Fruit fly (Drosophila melanogaster) whole organism, wandering third instar larva: Measurements from ENCODE around the gene galla-2.

Experiments used
- Abd-B ChIP-seq: fragments of >200 bp; optimal IDR thresholded peaks from 2 replicates; lab custom pipeline; 2017; ENCODE audit warnings: missing biosample characterization, missing genetic modification characterization
- CG32264 ChIP-seq: fragments of 200-800 bp; sonication (Bioruptor generic); optimal IDR thresholded peaks from 2 replicates; lab custom pipeline; 2016; ENCODE audit warnings: missing biosample characterization, missing genetic modification characterization
- CG9705 ChIP-seq: fragments of 200-800 bp; sonication (Bioruptor generic); optimal IDR thresholded peaks from 2 replicates; lab custom pipeline; 2018; ENCODE audit warnings: missing biosample characterization, mild to moderate bottlenecking, missing genetic modification characterization
- CrebA ChIP-seq: fragments of 200-800 bp; sonication (Bioruptor generic); optimal IDR thresholded peaks from 2 replicates; lab custom pipeline; 2016; ENCODE audit warnings: missing biosample characterization, mild to moderate bottlenecking, missing genetic modification characterization, borderline replicate concordance
- Dfd ChIP-seq: fragments of >200 bp; optimal IDR thresholded peaks from 2 replicates; lab custom pipeline; 2017; ENCODE audit warnings: missing biosample characterization, missing genetic modification characterization
- Dif ChIP-seq: fragments of 200-275, 200-300 bp; sonication (Bioruptor generic); optimal IDR thresholded peaks from 2 replicates; lab custom pipeline; 2018; ENCODE audit warnings: missing biosample characterization, missing genetic modification characterization; ENCODE audit not compliant: partially characterized antibody
- GATAd ChIP-seq: sonication (Bioruptor generic); optimal IDR thresholded peaks from 2 replicates; lab custom pipeline; 2016; ENCODE audit warnings: missing biosample characterization, missing genetic modification characterization
- HLH106 ChIP-seq: fragments of 200-800 bp; optimal IDR thresholded peaks from 3 replicates; lab custom pipeline; 2019; ENCODE audit warnings: missing biosample characterization, mild to moderate bottlenecking, missing genetic modification characterization, moderate library complexity
- Hnf4 ChIP-seq: fragments of 200-800 bp; sonication (Bioruptor generic); optimal IDR thresholded peaks from 2 replicates; lab custom pipeline; 2016; ENCODE audit warnings: missing biosample characterization, mild to moderate bottlenecking, missing genetic modification characterization
- Hr78 ChIP-seq: fragments of >200 bp; optimal IDR thresholded peaks from 2 replicates; lab custom pipeline; 2017; ENCODE audit warnings: missing biosample characterization, missing genetic modification characterization
- Hr83 ChIP-seq: fragments of 200-300 bp; sonication (Bioruptor generic); optimal IDR thresholded peaks from 2 replicates; lab custom pipeline; 2016; ENCODE audit warnings: missing biosample characterization, mild to moderate bottlenecking, missing genetic modification characterization, moderate library complexity; ENCODE audit not compliant: poor library complexity, severe bottlenecking
- Jra ChIP-seq: sonication (Bioruptor generic); optimal IDR thresholded peaks from 2 replicates; lab custom pipeline; 2016; ENCODE audit warnings: missing biosample characterization, missing genetic modification characterization
- Mio ChIP-seq: sonication (Bioruptor generic); optimal IDR thresholded peaks from 2 replicates; lab custom pipeline; 2016; ENCODE audit warnings: missing biosample characterization, missing genetic modification characterization
- Myc ChIP-seq: fragments of >200 bp; optimal IDR thresholded peaks from 2 replicates; lab custom pipeline; 2017
- N ChIP-seq: fragments of >200 bp; optimal IDR thresholded peaks from 2 replicates; lab custom pipeline; 2018; ENCODE audit warnings: missing biosample characterization, missing external identifiers, missing genetic modification characterization
- OdsH ChIP-seq: fragments of 200-800 bp; sonication (Bioruptor generic); optimal IDR thresholded peaks from 2 replicates; lab custom pipeline; 2016; ENCODE audit warnings: missing biosample characterization, mild to moderate bottlenecking, missing genetic modification characterization
- Rel ChIP-seq, 2 experiments: fragments of 200-800 bp; sonication (Bioruptor generic) in 1 of 2; optimal IDR thresholded peaks; 2 replicates in 1 of 2; 3 replicates in 1 of 2; lab custom pipeline; 2016 to 2019; ENCODE audit warnings: mild to moderate bottlenecking in 2 of 2, missing biosample characterization in 2 of 2, missing genetic modification characterization in 2 of 2, moderate library complexity in 1 of 2
- Sp1 ChIP-seq: fragments of 200-800 bp; sonication (Bioruptor generic); optimal IDR thresholded peaks from 3 replicates; lab custom pipeline; 2019; ENCODE audit warnings: missing biosample characterization, mild to moderate bottlenecking, missing genetic modification characterization, moderate library complexity
- Vsx2 ChIP-seq: fragments of 200-300, 225-300 bp; sonication (Bioruptor generic); optimal IDR thresholded peaks from 2 replicates; lab custom pipeline; 2018; ENCODE audit warnings: missing biosample characterization, missing genetic modification characterization; ENCODE audit not compliant: partially characterized antibody
- br ChIP-seq: fragments of 200-800 bp; sonication (Bioruptor generic); optimal IDR thresholded peaks from 2 replicates; lab custom pipeline; 2016; ENCODE audit warnings: missing biosample characterization, missing genetic modification characterization
- brk ChIP-seq: fragments of 200-800 bp; sonication (Bioruptor generic); optimal IDR thresholded peaks from 2 replicates; lab custom pipeline; 2016; ENCODE audit warnings: missing biosample characterization, mild to moderate bottlenecking, missing genetic modification characterization
- dl ChIP-seq, 2 experiments: fragments of 175-275, 200-275 bp in 1 of 2; fragments of 200-275 bp in 1 of 2; sonication (Bioruptor generic); optimal IDR thresholded peaks; lab custom pipeline; 2018; ENCODE audit warnings: mild to moderate bottlenecking in 2 of 2, missing biosample characterization in 2 of 2, missing genetic modification characterization in 2 of 2, moderate library complexity in 2 of 2; ENCODE audit not compliant: partially characterized antibody in 2 of 2, insufficient read depth in 1 of 2
- dmrt93B ChIP-seq: fragments of 200-800 bp; sonication (Bioruptor generic); optimal IDR thresholded peaks from 2 replicates; lab custom pipeline; 2018; ENCODE audit warnings: missing biosample characterization, mild to moderate bottlenecking, missing genetic modification characterization
- ey ChIP-seq: fragments of 200-800 bp; sonication (Bioruptor generic); optimal IDR thresholded peaks from 2 replicates; lab custom pipeline; 2016; ENCODE audit warnings: missing biosample characterization, missing genetic modification characterization
- foxo ChIP-seq, 2 experiments: fragments of 200-800 bp; sonication (Bioruptor generic); optimal IDR thresholded peaks; 2 replicates in 1 of 2; 3 replicates in 1 of 2; lab custom pipeline; 2016 to 2017; ENCODE audit warnings: missing biosample characterization in 2 of 2, missing genetic modification characterization in 2 of 2
- fru ChIP-seq: fragments of 200-800 bp; sonication (Bioruptor generic); optimal IDR thresholded peaks from 3 replicates; lab custom pipeline; 2016; ENCODE audit warnings: missing biosample characterization, mild to moderate bottlenecking, missing genetic modification characterization
- h ChIP-seq: fragments of 200-800 bp; sonication (Bioruptor generic); optimal IDR thresholded peaks from 3 replicates; lab custom pipeline; 2016; ENCODE audit warnings: missing biosample characterization, mild to moderate bottlenecking, missing genetic modification characterization
- lola ChIP-seq: fragments of >200 bp; optimal IDR thresholded peaks from 2 replicates; lab custom pipeline; 2017; ENCODE audit warnings: missing biosample characterization, missing genetic modification characterization
- pan ChIP-seq: fragments of >200 bp; optimal IDR thresholded peaks from 2 replicates; lab custom pipeline; 2017
- psq ChIP-seq: fragments of 200-800 bp; sonication (Bioruptor generic); optimal IDR thresholded peaks from 3 replicates; lab custom pipeline; 2017; ENCODE audit warnings: missing biosample characterization, mild to moderate bottlenecking, missing genetic modification characterization, moderate library complexity
- rgr ChIP-seq: fragments of 200-800 bp; sonication (Bioruptor generic); optimal IDR thresholded peaks from 3 replicates; lab custom pipeline; 2016; ENCODE audit warnings: missing biosample characterization, mild to moderate bottlenecking, missing genetic modification characterization
- sage ChIP-seq: fragments of 200-800 bp; sonication (Bioruptor generic); optimal IDR thresholded peaks from 2 replicates; lab custom pipeline; 2016; ENCODE audit warnings: missing biosample characterization, mild to moderate bottlenecking, missing genetic modification characterization
- sv ChIP-seq: fragments of 200-800 bp; sonication (Bioruptor generic); optimal IDR thresholded peaks from 3 replicates; lab custom pipeline; 2016; ENCODE audit warnings: missing biosample characterization, missing genetic modification characterization
- tai ChIP-seq: sonication (Bioruptor generic); optimal IDR thresholded peaks from 2 replicates; lab custom pipeline; 2016; ENCODE audit warnings: missing biosample characterization, missing genetic modification characterization
- usp ChIP-seq: fragments of >200 bp; optimal IDR thresholded peaks from 2 replicates; lab custom pipeline; 2017; ENCODE audit warnings: missing biosample characterization, missing genetic modification characterization
- woc ChIP-seq: sonication (Bioruptor generic); optimal IDR thresholded peaks from 2 replicates; lab custom pipeline; 2016; ENCODE audit warnings: missing biosample characterization, mild to moderate bottlenecking, missing genetic modification characterization

galla-2 gene

dm6 chr3L:10897534-10898255 lies 15.0 kb downstream of the galla-2 start:
- TF ChIP-seq Rel (GFP tag; optimal IDR thresholded peaks at IDR 0.05; lab: Kevin White, UChicago) (no peak), Rel (tag; optimal IDR thresholded peaks at IDR 0.05; lab: Kevin White, UChicago) (peak; percentile 53), sage (GFP tag; lab: Kevin White, UChicago) (no peak), OdsH (GFP tag; lab: Kevin White, UChicago) (no peak), dmrt93B (GFP tag; lab: Kevin White, UChicago) (no peak), woc (peak; percentile 3), sv (GFP tag; lab: Kevin White, UChicago) (no peak), Myc (lab: Kevin White, UChicago) (no peak), lola (GFP tag; lab: Kevin White, UChicago) (no peak), Dif (GFP tag; lab: Kevin White, UChicago) (peak; percentile 44), CrebA (GFP tag; lab: Kevin White, UChicago) (no peak), Dfd (GFP tag; lab: Kevin White, UChicago) (no peak), CG9705 (GFP tag; lab: Kevin White, UChicago) (no peak), ey (GFP tag; lab: Kevin White, UChicago) (no peak), rgr (GFP tag; lab: Kevin White, UChicago) (peak; percentile 16), dl (GFP tag; optimal IDR thresholded peaks at IDR 0.05; lab: Kevin White, UChicago; ENCODE audit: insufficient read depth in 1 of 2, partially characterized antibody in 2 of 2) (peak in 1 of 2 experiments; percentile 41), usp (GFP tag; lab: Kevin White, UChicago) (no peak), HLH106 (tag; lab: Kevin White, UChicago) (no peak), CG32264 (GFP tag; lab: Kevin White, UChicago) (no peak), N (peak; percentile 42), fru (peak; percentile 13), Hr83 (no peak), br (GFP tag; lab: Kevin White, UChicago) (peak; percentile 11), brk (GFP tag; lab: Kevin White, UChicago) (no peak), psq (GFP tag; lab: Kevin White, UChicago) (peak; percentile 89), foxo (GFP tag; optimal IDR thresholded peaks at IDR 0.05; lab: Kevin White, UChicago) (no peak), Jra (GFP tag; lab: Kevin White, UChicago) (no peak), h (peak; percentile 27), Hnf4 (peak; percentile 26), Hr78 (GFP tag; lab: Kevin White, UChicago) (no peak)

dm6 chr3L:10898256-10898735 lies 15.6 kb downstream of the galla-2 start:
- TF ChIP-seq CG32264 (GFP tag; lab: Kevin White, UChicago) (no peak), N (peak; percentile 42), Rel (GFP tag; optimal IDR thresholded peaks at IDR 0.05; lab: Kevin White, UChicago) (no peak), Rel (tag; optimal IDR thresholded peaks at IDR 0.05; lab: Kevin White, UChicago) (peak; percentile 32), usp (GFP tag; lab: Kevin White, UChicago) (no peak), lola (GFP tag; lab: Kevin White, UChicago) (no peak), h (peak; percentile 16), psq (GFP tag; lab: Kevin White, UChicago) (peak; percentile 77)

dm6 chr3L:10899087-10899511 lies 16.4 kb downstream of the galla-2 start, which contains the start of gene Aps:
Gene Aps (minus strand): TSS chr3L:10899123.
- TF ChIP-seq Mio (GFP tag; lab: Kevin White, UChicago) (no peak), CG9705 (GFP tag; lab: Kevin White, UChicago) (peak; percentile 15), dmrt93B (GFP tag; lab: Kevin White, UChicago) (no peak), HLH106 (tag; lab: Kevin White, UChicago) (peak; percentile 43), rgr (GFP tag; lab: Kevin White, UChicago) (peak; percentile 38), psq (GFP tag; lab: Kevin White, UChicago) (peak; percentile 80), ey (GFP tag; lab: Kevin White, UChicago) (peak; percentile 35), br (GFP tag; lab: Kevin White, UChicago) (peak; percentile 48), Hr83 (peak; percentile 47), sage (GFP tag; lab: Kevin White, UChicago) (no peak), Sp1 (GFP tag; lab: Kevin White, UChicago) (no peak), Abd-B (GFP tag; lab: Kevin White, UChicago) (no peak), OdsH (GFP tag; lab: Kevin White, UChicago) (peak; percentile 23), foxo (GFP tag; optimal IDR thresholded peaks at IDR 0.05; lab: Kevin White, UChicago) (peak in 1 of 2 experiments; percentile 63), Vsx2 (peak; percentile 78), sv (GFP tag; lab: Kevin White, UChicago) (peak; percentile 15), N (no peak), Rel (GFP tag; optimal IDR thresholded peaks at IDR 0.05; lab: Kevin White, UChicago) (no peak), Rel (tag; optimal IDR thresholded peaks at IDR 0.05; lab: Kevin White, UChicago) (no peak), Dfd (GFP tag; lab: Kevin White, UChicago) (no peak), h (peak; percentile 63), tai (GFP tag; lab: Kevin White, UChicago) (peak; percentile 78), pan (no peak), Hnf4 (peak; percentile 67), lola (GFP tag; lab: Kevin White, UChicago) (no peak), usp (GFP tag; lab: Kevin White, UChicago) (no peak), CrebA (GFP tag; lab: Kevin White, UChicago) (no peak), woc (no peak), fru (peak; percentile 48), Myc (lab: Kevin White, UChicago) (peak; percentile 89), Jra (GFP tag; lab: Kevin White, UChicago) (no peak), GATAd (GFP tag; lab: Kevin White, UChicago) (no peak), brk (GFP tag; lab: Kevin White, UChicago) (peak; percentile 46)
